Worm (Caenorhabditis elegans): ENCODE data around the gene lam-2.

DNA sequence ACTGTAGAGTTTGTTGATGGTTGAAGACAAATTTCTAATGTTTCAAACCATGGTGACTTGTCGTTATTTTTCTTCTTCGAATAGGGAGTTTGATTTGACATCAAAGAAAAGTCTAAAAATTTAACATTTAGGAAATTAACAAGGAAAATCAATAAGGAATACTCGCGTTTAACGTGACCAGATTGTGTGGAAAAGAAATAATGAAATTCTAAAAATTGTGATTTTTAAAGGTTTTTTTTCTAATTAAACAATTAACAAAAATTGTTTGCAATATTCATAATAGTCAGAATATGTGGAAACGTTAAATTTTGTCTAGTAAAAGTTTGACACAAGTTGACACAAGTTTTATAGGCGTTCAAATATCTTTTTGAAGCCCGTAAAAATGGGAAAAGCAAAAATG is 36.6 kb upstream of the lam-2 start, which contains the start of gene C55B6.4:
- no peak for TF ChIP-seq lsy-2 (tag; optimal IDR thresholded peaks at IDR 0.05)
- TF ChIP-seq unc-62 (GFP tag; optimal IDR thresholded peaks at IDR 0.05): no peak
- TF ChIP-seq lin-14 (GFP tag; optimal IDR thresholded peaks at IDR 0.05): no peak
- no peak for TF ChIP-seq snpc-4 (tag; optimal IDR thresholded peaks at IDR 0.05)
- TF ChIP-seq nhr-237 (tag; optimal IDR thresholded peaks at IDR 0.05): no peak
- TF ChIP-seq ama-1 (optimal IDR thresholded peaks at IDR 0.05): no peak
- TF ChIP-seq fkh-10 (GFP tag; optimal IDR thresholded peaks at IDR 0.05): no peak
- no peak for TF ChIP-seq ces-1 (GFP tag; optimal IDR thresholded peaks at IDR 0.05)
- no peak for TF ChIP-seq skn-1 (tag; optimal IDR thresholded peaks at IDR 0.05)
- TF ChIP-seq ztf-4 (tag; optimal IDR thresholded peaks at IDR 0.05): no peak
- no peak for TF ChIP-seq unc-130 (tag; optimal IDR thresholded peaks at IDR 0.05)
- no peak for TF ChIP-seq sup-37 (GFP tag; optimal IDR thresholded peaks at IDR 0.05)
- no peak for TF ChIP-seq nhr-11 (tag; optimal IDR thresholded peaks at IDR 0.05)

Measured in whole organism, L1 larva.